Worm (Caenorhabditis elegans): Measurements from ENCODE around the gene K10D2.5.

Gene K10D2.5

DNA sequence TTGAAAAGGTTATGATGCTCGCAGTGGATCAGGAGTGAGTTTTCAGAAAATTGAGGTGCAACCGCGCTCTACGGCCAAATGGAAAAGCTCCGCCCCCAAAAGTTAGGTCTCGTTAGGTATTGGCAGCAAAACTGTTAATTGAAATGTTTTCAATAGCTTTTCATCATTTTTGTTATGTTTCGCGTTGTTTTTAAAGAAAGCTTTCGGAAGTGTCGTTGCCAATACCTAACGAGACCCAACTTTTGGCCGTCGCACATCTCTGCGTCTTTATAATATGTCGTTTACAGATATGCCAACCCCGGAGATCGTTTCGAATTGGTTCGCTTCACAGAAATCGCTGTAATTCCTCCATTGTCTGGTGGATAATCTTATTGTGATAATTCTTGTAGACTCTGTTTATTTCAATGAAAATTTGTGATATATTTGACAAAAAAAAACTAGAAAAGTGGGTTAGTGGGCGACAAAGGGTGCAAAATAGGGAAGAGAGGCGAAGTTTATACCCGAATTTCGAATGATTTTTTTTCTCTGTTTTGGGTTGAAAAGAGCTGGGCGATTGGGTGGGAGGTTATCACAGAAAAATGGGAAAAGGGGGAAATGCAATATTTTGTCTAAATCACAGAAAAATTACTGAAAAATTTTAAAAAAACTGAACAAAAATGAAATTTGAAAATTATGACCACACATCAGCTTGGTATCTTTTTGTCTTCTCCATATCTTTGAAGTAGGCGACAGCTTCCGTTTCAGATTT lies 24.0 kb downstream of the K10D2.5 start (continued):
- TF ChIP-seq ztf-26 (tag; optimal IDR thresholded peaks at IDR 0.05) (no peak), snpc-3.4 (tag; optimal IDR thresholded peaks at IDR 0.05) (no peak), C06A6.2 (GFP tag; conservative IDR thresholded peaks at IDR 0.05) (no peak; the same call in 1 of the 2 replicates), dox-1 (GFP tag; IDR thresholded peaks at IDR 0.05) (peak; percentile 27; the same call in 1 of the 2 replicates), xnd-1 (tag; optimal IDR thresholded peaks at IDR 0.05) (no peak), C17E4.6 (GFP tag; IDR thresholded peaks at IDR 0.05) (no peak), rcor-1 (GFP tag; IDR thresholded peaks at IDR 0.05) (no peak), ztf-28 (GFP tag; IDR thresholded peaks at IDR 0.05) (no peak), snpc-4 (GFP tag; optimal IDR thresholded peaks at IDR 0.05) (no peak), snpc-4 (tag; optimal IDR thresholded peaks at IDR 0.05) (no peak), madf-3 (GFP tag; IDR thresholded peaks at IDR 0.05) (0 out of 2 replicates have a peak, but pooled peaks have one; percentile 57), snpc-1.1 (tag; optimal IDR thresholded peaks at IDR 0.05; ENCODE audit: insufficient read depth) (no peak), Y53F4B.3 (GFP tag; IDR thresholded peaks at IDR 0.05) (no peak), F10E7.11 (tag; optimal IDR thresholded peaks at IDR 0.05) (no peak), ceh-91 (GFP tag; IDR thresholded peaks at IDR 0.05) (no peak), ztf-18 (tag; optimal IDR thresholded peaks at IDR 0.05) (no peak), ztf-6 (GFP tag; IDR thresholded peaks at IDR 0.05) (no peak), nhr-90 (tag; optimal IDR thresholded peaks at IDR 0.05) (peak; percentile 87), F33H1.4 (GFP tag; IDR thresholded peaks at IDR 0.05) (no peak), F23B12.7 (tag; optimal IDR thresholded peaks at IDR 0.05; ENCODE audit: insufficient read depth) (peak; percentile 18), lin-40 (tag; optimal IDR thresholded peaks at IDR 0.05) (peak; percentile 50), Y56A3A.18 (GFP tag; IDR thresholded peaks at IDR 0.05) (peak; percentile 56; the same call in 1 of the 2 replicates), cebp-2 (GFP tag; IDR thresholded peaks at IDR 0.05) (no peak), D2030.7 (GFP tag; IDR thresholded peaks at IDR 0.05) (no peak), ZK185.1 (tag; optimal IDR thresholded peaks at IDR 0.05; ENCODE audit: poor library complexity, severe bottlenecking) (peak; percentile 45), attf-5 (GFP tag; optimal IDR thresholded peaks at IDR 0.05) (peak; percentile 40), madf-10 (tag; optimal IDR thresholded peaks at IDR 0.05) (peak; percentile 63), dpff-1 (tag; optimal IDR thresholded peaks at IDR 0.05) (no peak), lsl-1 (GFP tag; optimal IDR thresholded peaks at IDR 0.05) (no peak), unc-62 (GFP tag; optimal IDR thresholded peaks at IDR 0.05) (no peak), hlh-12 (tag; optimal IDR thresholded peaks at IDR 0.05) (no peak), B0019.2 (GFP tag; conservative IDR thresholded peaks at IDR 0.05) (no peak), Y53G8AR.9 (GFP tag; conservative IDR thresholded peaks at IDR 0.05) (peak; percentile 77), dpl-1 (GFP tag; optimal IDR thresholded peaks at IDR 0.05) (no peak), F22D6.2 (tag; optimal IDR thresholded peaks at IDR 0.05) (no peak), egl-18 (GFP tag; IDR thresholded peaks at IDR 0.05) (no peak), lag-1 (GFP tag; IDR thresholded peaks at IDR 0.05) (no peak), Y67H2A.10 (GFP tag; conservative IDR thresholded peaks at IDR 0.05) (no peak), B0035.1 (tag; optimal IDR thresholded peaks at IDR 0.05) (no peak), B0261.1 (tag; optimal IDR thresholded peaks at IDR 0.05) (no peak), zfh-2 (GFP tag; conservative IDR thresholded peaks at IDR 0.05) (no peak), madf-6 (GFP tag; IDR thresholded peaks at IDR 0.05) (no peak), ztf-25 (GFP tag; IDR thresholded peaks at IDR 0.05) (no peak), lsy-27 (tag; optimal IDR thresholded peaks at IDR 0.05; ENCODE audit: borderline replicate concordance, insufficient read depth) (no peak), rec-8 (tag; optimal IDR thresholded peaks at IDR 0.05) (no peak), athp-1 (tag; optimal IDR thresholded peaks at IDR 0.05) (peak; percentile 58), ztf-3 (GFP tag; optimal IDR thresholded peaks at IDR 0.05) (no peak)

All from whole organism, young adult.